Fruit fly (Drosophila melanogaster) whole organism, embryonic: ENCODE data around the gene Ku80.
A peak's percentile ranks its signal among the peaks of the same experiment; 100 is the strongest.

Experiments used
- Asciz ChIP-seq: fragments of 200-800 bp; sonication (Bioruptor generic); optimal IDR thresholded peaks from 2 replicates; lab custom pipeline; 2017; ENCODE audit warnings: missing biosample characterization, mild to moderate bottlenecking, missing genetic modification characterization, missing genetic modification reagents
- Bdp1 ChIP-seq: fragments of 200-800 bp; sonication (Bioruptor generic); optimal IDR thresholded peaks from 3 replicates; lab custom pipeline; 2016; ENCODE audit warnings: missing biosample characterization, missing genetic modification characterization
- BtbVII ChIP-seq: fragments of 200-800 bp; sonication (Bioruptor generic); optimal IDR thresholded peaks from 3 replicates; lab custom pipeline; 2017; ENCODE audit warnings: missing biosample characterization, mild to moderate bottlenecking, missing genetic modification characterization
- CG10209 ChIP-seq: fragments of 200-800 bp; sonication (Bioruptor generic); optimal IDR thresholded peaks from 3 replicates; lab custom pipeline; 2017; ENCODE audit warnings: missing biosample characterization, mild to moderate bottlenecking, missing genetic modification characterization, missing genetic modification reagents
- CG10565 ChIP-seq: fragments of 200-800 bp; sonication (Bioruptor generic); optimal IDR thresholded peaks from 3 replicates; lab custom pipeline; 2016; ENCODE audit warnings: missing biosample characterization, mild to moderate bottlenecking, missing genetic modification characterization
- CG12744 ChIP-seq: fragments of 200-800 bp; sonication (Bioruptor generic); optimal IDR thresholded peaks from 2 replicates; lab custom pipeline; 2016; ENCODE audit warnings: missing biosample characterization, missing genetic modification characterization
- CG14441 ChIP-seq: fragments of 200-800 bp; sonication (Bioruptor generic); IDR thresholded peaks from 2 replicates; pipeline ENCODE4 v1.3.6; 2022; ENCODE audit warnings: missing biosample characterization, missing genetic modification characterization
- CG14965 ChIP-seq: fragments of 200-800 bp; sonication (Bioruptor generic); optimal IDR thresholded peaks from 2 replicates; lab custom pipeline; 2016; ENCODE audit warnings: missing biosample characterization, missing genetic modification characterization, borderline replicate concordance
- CG15479 ChIP-seq: fragments of 200-800 bp; sonication (Bioruptor generic); optimal IDR thresholded peaks from 3 replicates; lab custom pipeline; 2019; ENCODE audit warnings: missing biosample characterization, mild to moderate bottlenecking, missing genetic modification characterization, moderate library complexity
- CG16815 ChIP-seq: fragments of 200-800 bp; sonication (Bioruptor generic); optimal IDR thresholded peaks from 3 replicates; lab custom pipeline; 2017; ENCODE audit warnings: missing biosample characterization, mild to moderate bottlenecking, missing genetic modification characterization
- CG17359 ChIP-seq: fragments of 200-800 bp; sonication (Bioruptor generic); optimal IDR thresholded peaks from 3 replicates; lab custom pipeline; 2018; ENCODE audit warnings: missing biosample characterization, mild to moderate bottlenecking, missing genetic modification characterization, moderate library complexity
- CG17612 ChIP-seq: fragments of 200-800 bp; sonication (Bioruptor generic); IDR thresholded peaks from 2 replicates; pipeline ENCODE4 v1.3.6; 2022; ENCODE audit warnings: missing biosample characterization, missing genetic modification characterization
- CG18619 ChIP-seq: fragments of 200-800 bp; sonication (Bioruptor generic); optimal IDR thresholded peaks from 3 replicates; lab custom pipeline; 2017; ENCODE audit warnings: missing biosample characterization, mild to moderate bottlenecking, missing genetic modification characterization
- CG2712 ChIP-seq: fragments of 200-800 bp; optimal IDR thresholded peaks from 3 replicates; lab custom pipeline; 2019; ENCODE audit warnings: missing biosample characterization, mild to moderate bottlenecking, missing genetic modification characterization, moderate library complexity
- CG2875 ChIP-seq: fragments of 200-800 bp; sonication (Bioruptor generic); optimal IDR thresholded peaks from 2 replicates; lab custom pipeline; 2017; ENCODE audit warnings: missing biosample characterization, mild to moderate bottlenecking, missing genetic modification characterization, missing genetic modification reagents
- CG30020 ChIP-seq: fragments of 200-800 bp; optimal IDR thresholded peaks from 2 replicates; lab custom pipeline; 2019; ENCODE audit warnings: missing biosample characterization, mild to moderate bottlenecking, missing genetic modification characterization, moderate library complexity
- CG31224 ChIP-seq: fragments of 200-800 bp; sonication (Bioruptor generic); IDR thresholded peaks from 2 replicates; pipeline ENCODE4 v1.3.6; 2022; ENCODE audit warnings: missing biosample characterization, missing genetic modification characterization
- CG4282 ChIP-seq: fragments of 200-800 bp; sonication (Bioruptor generic); optimal IDR thresholded peaks from 2 replicates; lab custom pipeline; 2016; ENCODE audit warnings: missing biosample characterization, missing genetic modification characterization
- CG4360 ChIP-seq: fragments of 200-800 bp; sonication (Bioruptor generic); IDR thresholded peaks from 2 replicates; pipeline ENCODE4 v1.3.6; 2022; ENCODE audit warnings: missing biosample characterization, missing genetic modification characterization
- CG6689 ChIP-seq: fragments of 200-800 bp; sonication (Bioruptor generic); IDR thresholded peaks from 2 replicates; pipeline ENCODE4 v1.3.6; 2022; ENCODE audit warnings: missing biosample characterization, missing genetic modification characterization
- CG6791 ChIP-seq: fragments of 200-800 bp; sonication (Bioruptor generic); IDR thresholded peaks from 3 replicates; pipeline ENCODE4 v1.3.6; 2022; ENCODE audit warnings: missing biosample characterization, missing genetic modification characterization; ENCODE audit not compliant: partially characterized antibody
- CG7963 ChIP-seq: fragments of 200-800 bp; sonication (Bioruptor generic); IDR thresholded peaks from 3 replicates; pipeline ENCODE4 v1.3.6; 2022; ENCODE audit warnings: missing biosample characterization, missing genetic modification characterization; ENCODE audit not compliant: partially characterized antibody
- Chrac-16 ChIP-seq: fragments of 200-800 bp; sonication (Bioruptor generic); optimal IDR thresholded peaks from 3 replicates; lab custom pipeline; 2016; ENCODE audit warnings: missing biosample characterization, missing genetic modification characterization
- Dfd ChIP-seq, 2 experiments: fragments of >200 bp; optimal IDR thresholded peaks; 2 replicates each; lab custom pipeline; 2017; ENCODE audit warnings: missing biosample characterization in 2 of 2, missing genetic modification characterization in 2 of 2
- Doc2 ChIP-seq: fragments of 200-800 bp; sonication (Bioruptor generic); IDR thresholded peaks from 2 replicates; pipeline ENCODE4 v1.3.6; 2022; ENCODE audit warnings: missing biosample characterization, missing genetic modification characterization
- HLH3B ChIP-seq: fragments of 200-800 bp; sonication (Bioruptor generic); IDR thresholded peaks from 2 replicates; pipeline ENCODE4 v1.3.6; 2022; ENCODE audit warnings: missing biosample characterization, missing genetic modification characterization
- Mad ChIP-seq: fragments of 200-800 bp; sonication (Bioruptor generic); optimal IDR thresholded peaks from 2 replicates; lab custom pipeline; 2016; ENCODE audit warnings: missing biosample characterization, missing genetic modification characterization
- Mes4 ChIP-seq: fragments of 200-800 bp; sonication (Bioruptor generic); optimal IDR thresholded peaks from 2 replicates; lab custom pipeline; 2016; ENCODE audit warnings: missing biosample characterization, missing genetic modification characterization
- Mrtf ChIP-seq: fragments of 200-800 bp; sonication (Bioruptor generic); IDR thresholded peaks from 3 replicates; pipeline ENCODE4 v1.3.6; 2022; ENCODE audit warnings: missing biosample characterization, missing genetic modification characterization
- NC2α ChIP-seq: fragments of 200-800 bp; sonication (Bioruptor generic); optimal IDR thresholded peaks from 2 replicates; lab custom pipeline; 2016; ENCODE audit warnings: missing biosample characterization, missing genetic modification characterization
- NK7.1 ChIP-seq: fragments of 200-800 bp; sonication (Bioruptor generic); optimal IDR thresholded peaks from 3 replicates; lab custom pipeline; 2016; ENCODE audit warnings: missing biosample characterization, missing genetic modification characterization
- Optix ChIP-seq: fragments of 200-800 bp; sonication (Bioruptor generic); IDR thresholded peaks from 3 replicates; pipeline ENCODE4 v1.3.6; 2022; ENCODE audit warnings: missing biosample characterization, missing genetic modification characterization
- TFAM ChIP-seq: fragments of 200-800 bp; sonication (Bioruptor generic); optimal IDR thresholded peaks from 2 replicates; lab custom pipeline; 2017; ENCODE audit warnings: missing biosample characterization, missing genetic modification characterization, inconsistent platforms
- YL-1 ChIP-seq: fragments of 200-800 bp; sonication (Bioruptor generic); optimal IDR thresholded peaks from 3 replicates; lab custom pipeline; 2017; ENCODE audit warnings: missing biosample characterization, mild to moderate bottlenecking, missing genetic modification characterization
- ab ChIP-seq: fragments of 200-800 bp; sonication (Bioruptor generic); optimal IDR thresholded peaks from 2 replicates; lab custom pipeline; 2016; ENCODE audit warnings: missing biosample characterization, missing genetic modification characterization
- al ChIP-seq: fragments of 200-800 bp; sonication (Bioruptor generic); IDR thresholded peaks from 2 replicates; pipeline ENCODE4 v1.3.6; 2022; ENCODE audit warnings: missing biosample characterization, missing genetic modification characterization
- bsh ChIP-seq, 2 experiments: fragments of 200-800 bp; sonication (Bioruptor generic); optimal IDR thresholded peaks; 2 replicates each; lab custom pipeline; 2017 to 2018; ENCODE audit warnings: mild to moderate bottlenecking in 2 of 2, missing biosample characterization in 2 of 2, missing genetic modification characterization in 2 of 2, moderate library complexity in 1 of 2
- btn ChIP-seq: fragments of 200-800 bp; sonication (Bioruptor generic); optimal IDR thresholded peaks from 2 replicates; lab custom pipeline; 2016; ENCODE audit warnings: missing biosample characterization, missing genetic modification characterization
- dati ChIP-seq: fragments of 200-800 bp; sonication (Bioruptor generic); IDR thresholded peaks from 2 replicates; pipeline ENCODE4 v1.3.6; 2022; ENCODE audit warnings: missing biosample characterization, missing genetic modification characterization
- fru ChIP-seq: fragments of >200 bp; optimal IDR thresholded peaks from 2 replicates; lab custom pipeline; 2017
- gcm ChIP-seq: fragments of 200-800 bp; sonication (Bioruptor generic); optimal IDR thresholded peaks from 2 replicates; lab custom pipeline; 2019; ENCODE audit warnings: missing biosample characterization, mild to moderate bottlenecking, missing genetic modification characterization, moderate library complexity
- gem ChIP-seq: fragments of 200-800 bp; sonication (Bioruptor generic); optimal IDR thresholded peaks from 2 replicates; lab custom pipeline; 2019; ENCODE audit warnings: missing biosample characterization, mild to moderate bottlenecking, missing genetic modification characterization, moderate library complexity
- gro ChIP-seq: fragments of 200-800 bp; sonication (Bioruptor generic); optimal IDR thresholded peaks from 2 replicates; lab custom pipeline; 2016; ENCODE audit warnings: missing biosample characterization, missing genetic modification characterization
- insv ChIP-seq, 2 experiments: fragments of 200-800 bp; sonication (Bioruptor generic); optimal IDR thresholded peaks; 3 replicates each; lab custom pipeline; 2016 to 2018; ENCODE audit warnings: missing biosample characterization in 2 of 2, missing genetic modification characterization in 2 of 2
- maf-S ChIP-seq: fragments of 200-800 bp; sonication (Bioruptor generic); optimal IDR thresholded peaks from 2 replicates; lab custom pipeline; 2016; ENCODE audit warnings: missing biosample characterization, missing genetic modification characterization
- nerfin-2 ChIP-seq: fragments of 200-800 bp; sonication (Bioruptor generic); IDR thresholded peaks from 2 replicates; pipeline ENCODE4 v1.3.6; 2022; ENCODE audit warnings: missing biosample characterization, missing genetic modification characterization; ENCODE audit not compliant: partially characterized antibody
- nmo ChIP-seq: fragments of 200-800 bp; sonication (Bioruptor generic); optimal IDR thresholded peaks from 2 replicates; lab custom pipeline; 2018; ENCODE audit warnings: missing biosample characterization, mild to moderate bottlenecking, missing genetic modification characterization, moderate library complexity
- p53 ChIP-seq: fragments of 200-800 bp; sonication (Bioruptor generic); optimal IDR thresholded peaks from 2 replicates; lab custom pipeline; 2016; ENCODE audit warnings: missing biosample characterization, missing genetic modification characterization
- slou ChIP-seq: fragments of 200-800 bp; sonication (Bioruptor generic); optimal IDR thresholded peaks from 3 replicates; lab custom pipeline; 2016; ENCODE audit warnings: missing biosample characterization, missing genetic modification characterization
- tin ChIP-seq: fragments of 200-800 bp; sonication (Bioruptor generic); optimal IDR thresholded peaks from 3 replicates; lab custom pipeline; 2016; ENCODE audit warnings: missing biosample characterization, missing genetic modification characterization
- vvl ChIP-seq: fragments of 200-800 bp; sonication (Bioruptor generic); IDR thresholded peaks from 2 replicates; pipeline ENCODE4 v1.3.6; 2022; ENCODE audit warnings: missing biosample characterization, missing genetic modification characterization
- zfh2 ChIP-seq: fragments of 200-800 bp; sonication (Bioruptor generic); optimal IDR thresholded peaks from 2 replicates; lab custom pipeline; 2016; ENCODE audit warnings: missing biosample characterization, missing genetic modification characterization

The Ku80 gene

DNA sequence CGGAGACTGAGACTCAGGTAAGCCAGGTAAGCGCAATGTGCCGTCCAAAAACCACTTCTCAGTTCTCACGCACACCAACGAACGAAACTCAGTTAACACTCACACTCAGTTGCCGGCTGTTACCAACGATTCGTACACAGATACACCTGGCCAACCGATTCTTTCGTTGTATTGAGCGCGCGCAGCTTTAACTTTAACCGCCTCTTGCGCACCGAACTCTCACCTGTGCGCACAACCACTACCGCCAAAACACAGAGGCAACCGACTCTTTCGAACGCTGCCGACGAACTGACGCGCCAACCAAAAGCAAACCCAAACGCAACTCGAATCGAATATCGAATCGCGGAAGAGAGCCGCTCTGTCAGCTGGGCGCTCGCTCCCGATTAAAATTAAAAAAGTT is 8.5 kb downstream of the Ku80 start, which contains the start of gene Gli (continued):
- TF ChIP-seq CG17612 (GFP tag; lab: Robert Waterston, UW) (no peak), gro (peak; percentile 64), CG16815 (GFP tag; lab: Kevin White, UChicago) (no peak), Bdp1 (no peak), Optix (GFP tag; lab: Robert Waterston, UW) (0 out of 3 replicates have a peak, but pooled peaks have one; percentile 22), nmo (GFP tag; lab: Kevin White, UChicago) (no peak), TFAM (no peak), CG30020 (no peak), fru (lab: Kevin White, UChicago) (no peak), ab (GFP tag; lab: Kevin White, UChicago) (no peak), CG14965 (no peak), BtbVII (peak; percentile 58), dati (no peak), Doc2 (GFP tag; lab: Robert Waterston, UW) (no peak), maf-S (GFP tag; lab: Kevin White, UChicago) (no peak), YL-1 (no peak), CG10565 (no peak), NC2α (GFP tag; lab: Kevin White, UChicago) (no peak), btn (GFP tag; lab: Kevin White, UChicago) (no peak), CG2875 (GFP tag; lab: Kevin White, UChicago) (no peak), CG2712 (peak; percentile 4), HLH3B (GFP tag; lab: Robert Waterston, UW) (no peak), CG15479 (no peak), Dfd (GFP tag; optimal IDR thresholded peaks at IDR 0.05; lab: Kevin White, UChicago) (no peak), vvl (GFP tag; lab: Robert Waterston, UW) (peak; percentile 66), Mes4 (GFP tag; lab: Kevin White, UChicago) (no peak), nerfin-2 (GFP tag; lab: Robert Waterston, UW) (0 out of 2 replicates have a peak, but pooled peaks have one; percentile 47), Asciz (GFP tag; lab: Kevin White, UChicago) (no peak), CG7963 (GFP tag; lab: Robert Waterston, UW) (peak; percentile 48; the same call in 1 of the 3 replicates), CG18619 (GFP tag; lab: Kevin White, UChicago) (no peak), gcm (GFP tag; lab: Kevin White, UChicago) (no peak), CG14441 (no peak), zfh2 (GFP tag; lab: Kevin White, UChicago) (no peak), Mrtf (GFP tag; lab: Robert Waterston, UW) (no peak), CG6791 (GFP tag; lab: Robert Waterston, UW) (peak; percentile 50; the same call in 1 of the 3 replicates), slou (GFP tag; lab: Kevin White, UChicago) (no peak), tin (no peak), CG12744 (GFP tag; lab: Kevin White, UChicago) (no peak), gem (tag; lab: Kevin White, UChicago) (no peak), Chrac-16 (no peak), NK7.1 (GFP tag; lab: Kevin White, UChicago) (no peak), CG31224 (GFP tag; lab: Robert Waterston, UW) (no peak), CG4282 (no peak), bsh (GFP tag; optimal IDR thresholded peaks at IDR 0.05; lab: Kevin White, UChicago) (peak in 1 of 2 experiments; percentile 13), Mad (GFP tag; lab: Kevin White, UChicago) (peak; percentile 2), CG6689 (no peak), al (GFP tag; lab: Robert Waterston, UW) (no peak), CG10209 (GFP tag; lab: Kevin White, UChicago) (no peak), CG17359 (tag; lab: Kevin White, UChicago) (peak; percentile 29), CG4360 (GFP tag; lab: Robert Waterston, UW) (no peak), insv (GFP tag; optimal IDR thresholded peaks at IDR 0.05; lab: Kevin White, UChicago) (peak in 1 of 2 experiments; percentile 6), p53 (GFP tag; lab: Kevin White, UChicago) (no peak)
